Worm (Caenorhabditis elegans) whole organism, L4/young adult: ENCODE measurements around the gene fipr-19.

Experiments
- W03F9.2 ChIP-seq: fragments of 150-350 bp; optimal IDR thresholded peaks from 2 replicates; lab custom pipeline; 2014; ENCODE audit warnings: missing biosample characterization, missing genetic modification characterization
- dao-5 ChIP-seq: sonication (generic microtip); optimal IDR thresholded peaks from 2 replicates; lab custom pipeline; 2016; ENCODE audit warnings: missing genotype, missing genetic modification characterization, moderate library complexity, missing compliant biosample characterization
- him-1 ChIP-seq: sonication (generic microtip); optimal IDR thresholded peaks from 2 replicates; lab custom pipeline; 2016; ENCODE audit warnings: missing genotype, missing genetic modification reagents, missing genetic modification characterization, missing compliant biosample characterization

DNA sequence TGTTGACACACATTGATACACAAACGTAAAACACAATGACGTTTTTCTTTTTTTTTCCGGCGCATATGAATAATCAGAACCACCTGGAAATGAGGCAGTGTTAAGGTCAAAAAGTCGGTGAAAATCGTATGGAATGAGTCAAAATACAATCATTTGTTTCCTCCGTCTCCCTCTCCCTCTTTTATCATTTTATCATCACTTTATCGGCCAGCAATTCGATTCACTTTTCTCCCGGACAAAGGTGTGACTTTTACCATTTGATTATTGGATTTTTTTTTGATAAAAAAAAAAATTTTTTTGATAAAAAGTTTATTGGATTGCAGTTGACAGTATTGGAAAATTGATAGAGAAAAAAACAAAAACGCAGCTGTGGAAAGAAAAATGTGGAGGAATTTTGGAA, 20.2 kb upstream of the fipr-19 start:
- TF ChIP-seq him-1 (no peak), W03F9.2 (tag; lab: Kevin White, UChicago) (no peak), dao-5 (tag; lab: Kevin White, UChicago) (no peak)
